Worm (Caenorhabditis elegans) whole organism, early embryonic: ENCODE data around the gene C08B6.18.

Experiments
- F13C5.2 ChIP-seq: sonication (generic microtip); optimal IDR thresholded peaks from 2 replicates; lab custom pipeline; 2017; ENCODE audit warnings: mild to moderate bottlenecking, missing genetic modification characterization, inconsistent platforms, missing compliant biosample characterization
- aly-1 ChIP-seq: sonication (generic microtip); optimal IDR thresholded peaks from 2 replicates; lab custom pipeline; 2016; ENCODE audit warnings: missing genetic modification characterization, missing compliant biosample characterization
- ama-1 ChIP-seq: fragments of 150-350 bp; optimal IDR thresholded peaks from 2 replicates; lab custom pipeline; 2014
- ceh-13 ChIP-seq: fragments of 200-800 bp; sonication (Bioruptor generic); optimal IDR thresholded peaks from 2 replicates; lab custom pipeline; 2018; ENCODE audit warnings: mild to moderate bottlenecking, missing genetic modification characterization, missing compliant biosample characterization
- ceh-36 ChIP-seq: sonication (generic microtip); optimal IDR thresholded peaks from 2 replicates; lab custom pipeline; 2016; ENCODE audit warnings: missing genetic modification characterization, inconsistent platforms, missing compliant biosample characterization
- ets-7 ChIP-seq: sonication (generic microtip); optimal IDR thresholded peaks from 2 replicates; lab custom pipeline; 2016; ENCODE audit warnings: missing genotype, missing genetic modification characterization, missing compliant biosample characterization
- flt-1 ChIP-seq: fragments of 200-800 bp; sonication (Bioruptor generic); IDR thresholded peaks from 2 replicates; pipeline ENCODE4 v1.3.6; 2022; ENCODE audit warnings: missing genetic modification characterization, missing compliant biosample characterization
- hmbx-1 ChIP-seq: sonication (generic microtip); optimal IDR thresholded peaks from 2 replicates; lab custom pipeline; 2016; ENCODE audit warnings: mild to moderate bottlenecking, missing genetic modification characterization, missing compliant biosample characterization
- pes-1 ChIP-seq: fragments of 200-800 bp; sonication (Bioruptor generic); IDR thresholded peaks from 2 replicates; pipeline ENCODE4 v1.3.6; 2022; ENCODE audit warnings: missing genetic modification reagents, missing genetic modification characterization, missing compliant biosample characterization
- scrt-1 ChIP-seq: fragments of 200-800 bp; sonication (Bioruptor generic); IDR thresholded peaks from 2 replicates; pipeline ENCODE4 v1.3.6; 2022; ENCODE audit warnings: missing genetic modification characterization, missing compliant biosample characterization
- sea-1 ChIP-seq: fragments of 200-800 bp; sonication (Bioruptor generic); conservative IDR thresholded peaks from 2 replicates; pipeline ENCODE4 v1.3.6; 2022; ENCODE audit warnings: missing genetic modification characterization, missing compliant biosample characterization
- tbx-11 ChIP-seq: fragments of 200-800 bp; sonication (Bioruptor generic); IDR thresholded peaks from 2 replicates; pipeline ENCODE4 v1.3.6; 2022; ENCODE audit warnings: missing genetic modification characterization, missing compliant biosample characterization
- tbx-37 ChIP-seq: fragments of 200-800 bp; sonication (Bioruptor generic); conservative IDR thresholded peaks from 2 replicates; pipeline ENCODE4 v1.3.6; 2022; ENCODE audit warnings: missing genetic modification reagents, missing genetic modification characterization, missing compliant biosample characterization
- tra-4 ChIP-seq: sonication (generic microtip); optimal IDR thresholded peaks from 2 replicates; lab custom pipeline; 2017; ENCODE audit warnings: missing genetic modification characterization, missing compliant biosample characterization

DNA sequence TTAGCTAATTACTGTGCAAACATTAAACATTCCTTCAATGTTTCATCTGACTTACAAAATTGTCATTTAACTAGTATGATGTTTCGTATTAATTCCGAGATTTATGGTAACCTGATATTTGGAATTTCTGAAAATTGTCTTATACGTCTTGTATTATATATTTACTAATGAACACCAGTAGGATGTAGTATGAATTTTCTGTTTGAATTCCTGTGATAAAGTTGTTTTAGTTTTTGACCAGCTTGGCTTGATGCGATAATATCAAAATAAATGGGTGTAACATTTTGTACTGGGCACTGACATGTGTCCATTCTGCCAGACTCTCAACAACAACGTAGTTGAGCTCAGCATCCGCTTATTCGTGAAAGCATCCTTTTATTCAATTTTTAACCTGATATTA lies 49.1 kb downstream of the C08B6.18 start, which contains the start of gene R04B5.6:
- TF ChIP-seq ama-1 (lab: Kevin White, UChicago) (no peak), flt-1 (GFP tag; lab: Robert Waterston, UW) (no peak), tbx-37 (GFP tag; lab: Robert Waterston, UW) (no peak), tbx-11 (GFP tag; lab: Robert Waterston, UW) (no peak), ets-7 (tag; lab: Kevin White, UChicago) (no peak), hmbx-1 (tag; lab: Kevin White, UChicago) (no peak), sea-1 (GFP tag; lab: Robert Waterston, UW) (no peak), F13C5.2 (tag; lab: Kevin White, UChicago) (no peak), ceh-36 (no peak), pes-1 (GFP tag; lab: Robert Waterston, UW) (no peak), scrt-1 (GFP tag; lab: Robert Waterston, UW) (no peak), tra-4 (tag; lab: Kevin White, UChicago) (no peak), aly-1 (no peak), ceh-13 (no peak)
